Fruit fly (Drosophila melanogaster): Measurements from ENCODE around the gene Amt.

dm6 chr3R:15205223-15205622, 43.7 kb downstream of the Amt start:
- TF ChIP-seq Fer2 (tag; optimal IDR thresholded peaks at IDR 0.05): no peak
- no peak for TF ChIP-seq CTCF (GFP tag; optimal IDR thresholded peaks at IDR 0.05)
- no peak for TF ChIP-seq CG13624 (GFP tag; optimal IDR thresholded peaks at IDR 0.05)
- TF ChIP-seq CG13287 (GFP tag; IDR thresholded peaks at IDR 0.05; ENCODE audit: partially characterized antibody): no peak
- no peak for TF ChIP-seq nau (GFP tag; optimal IDR thresholded peaks at IDR 0.05)
- TF ChIP-seq trem (tag; optimal IDR thresholded peaks at IDR 0.05): no peak
- no peak for TF ChIP-seq gsb (GFP tag; IDR thresholded peaks at IDR 0.05)

All from whole organism, embryonic.